Fruit fly (Drosophila melanogaster): Measurements from ENCODE around the gene CG31140.

The CG31140 gene

DNA sequence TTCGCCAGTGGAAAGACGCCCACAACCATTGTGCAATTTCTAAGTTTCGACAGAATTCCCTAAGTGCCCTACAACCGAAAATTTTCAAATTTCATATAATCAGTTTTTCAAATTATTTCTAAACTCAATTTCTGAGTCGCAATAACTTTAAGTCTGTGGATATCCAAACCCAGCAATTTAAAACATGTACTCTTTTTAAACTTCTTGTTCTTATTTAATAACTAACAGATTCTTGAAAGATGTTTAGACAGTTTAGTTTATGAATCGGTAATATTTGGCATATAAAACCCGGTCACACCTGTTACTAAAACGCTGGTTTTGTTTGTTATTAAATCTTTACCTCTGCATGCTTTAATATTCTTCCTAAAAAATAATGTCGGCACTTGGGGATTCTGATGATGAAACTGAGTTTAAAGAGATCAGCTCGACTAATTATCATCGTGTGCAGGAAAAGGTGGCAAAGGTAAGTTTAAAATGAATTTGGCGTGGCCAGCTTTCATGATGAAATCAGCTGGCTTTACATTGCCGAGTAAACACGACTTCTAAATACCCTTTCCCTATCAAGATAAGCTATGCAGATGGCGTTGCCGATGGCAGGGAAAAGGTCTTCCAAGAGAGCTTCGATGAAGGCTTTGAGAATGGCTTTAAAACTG, 33.9 kb upstream of the CG31140 start, which contains the start of the genes CG43998, CG43999 and CG31142 (continued):
- no peak for TF ChIP-seq Xbp1 (GFP tag; optimal IDR thresholded peaks at IDR 0.05)
- TF ChIP-seq ken (GFP tag; IDR thresholded peaks at IDR 0.05), result no peak
- no peak for TF ChIP-seq sqz (GFP tag; optimal IDR thresholded peaks at IDR 0.05)
- no peak for TF ChIP-seq trh (GFP tag; optimal IDR thresholded peaks at IDR 0.05)
- no peak for TF ChIP-seq Drgx (GFP tag; IDR thresholded peaks at IDR 0.05)
- TF ChIP-seq pb (GFP tag; optimal IDR thresholded peaks at IDR 0.05), result no peak
- TF ChIP-seq CG12744 (GFP tag; optimal IDR thresholded peaks at IDR 0.05), result no peak
- TF ChIP-seq klu (GFP tag; IDR thresholded peaks at IDR 0.05), result no peak
- TF ChIP-seq CG9797 (GFP tag; optimal IDR thresholded peaks at IDR 0.05), result peak; percentile 45
- TF ChIP-seq CG42726 (GFP tag; IDR thresholded peaks at IDR 0.05; ENCODE audit: partially characterized antibody), result no peak
- TF ChIP-seq Sox102F (GFP tag; optimal IDR thresholded peaks at IDR 0.05), result no peak
- TF ChIP-seq fd3F (GFP tag; optimal IDR thresholded peaks at IDR 0.05), result no peak
- no peak for TF ChIP-seq zen2 (GFP tag; IDR thresholded peaks at IDR 0.05; ENCODE audit: partially characterized antibody)
- no peak for TF ChIP-seq CG16813 (GFP tag; IDR thresholded peaks at IDR 0.05; ENCODE audit: partially characterized antibody)
- TF ChIP-seq CG32767 (GFP tag; IDR thresholded peaks at IDR 0.05), result no peak
- TF ChIP-seq Oli (tag; optimal IDR thresholded peaks at IDR 0.05), result no peak
- no peak for TF ChIP-seq gsb-n (tag; optimal IDR thresholded peaks at IDR 0.05)
- no peak for TF ChIP-seq usp (GFP tag; optimal IDR thresholded peaks at IDR 0.05)
- no peak for TF ChIP-seq Atf6 (GFP tag; IDR thresholded peaks at IDR 0.05)
- no peak for TF ChIP-seq Dref (GFP tag; IDR thresholded peaks at IDR 0.05)
- no peak for TF ChIP-seq emc (GFP tag; optimal IDR thresholded peaks at IDR 0.05)
- no peak for TF ChIP-seq CG6765 (GFP tag; optimal IDR thresholded peaks at IDR 0.05)
- no peak for TF ChIP-seq CHES-1-like (GFP tag; optimal IDR thresholded peaks at IDR 0.05)
- no peak for TF ChIP-seq insv (GFP tag; optimal IDR thresholded peaks at IDR 0.05)
- TF ChIP-seq en (GFP tag; optimal IDR thresholded peaks at IDR 0.05), result no peak
- TF ChIP-seq CG18262 (tag; optimal IDR thresholded peaks at IDR 0.05), result no peak
- no peak for TF ChIP-seq sr (GFP tag; IDR thresholded peaks at IDR 0.05)
- peak; percentile 71 for TF ChIP-seq row (GFP tag; IDR thresholded peaks at IDR 0.05)
- TF ChIP-seq tna (GFP tag; IDR thresholded peaks at IDR 0.05; ENCODE audit: partially characterized antibody), result no peak
- no peak for TF ChIP-seq sens-2 (GFP tag; IDR thresholded peaks at IDR 0.05)
- no peak for TF ChIP-seq twi (tag; optimal IDR thresholded peaks at IDR 0.05)
- peak; percentile 22 for TF ChIP-seq CG12659 (GFP tag; optimal IDR thresholded peaks at IDR 0.05)
- no peak for TF ChIP-seq Doc3 (GFP tag; IDR thresholded peaks at IDR 0.05; ENCODE audit: partially characterized antibody)
- TF ChIP-seq Blimp-1 (GFP tag; optimal IDR thresholded peaks at IDR 0.05), result no peak
- TF ChIP-seq gfzf (GFP tag; optimal IDR thresholded peaks at IDR 0.05), result peak; percentile 76
- TF ChIP-seq H15 (GFP tag; IDR thresholded peaks at IDR 0.05), result no peak
- no peak for TF ChIP-seq CG12942 (GFP tag; optimal IDR thresholded peaks at IDR 0.05)
- no peak for TF ChIP-seq CG10267 (tag; optimal IDR thresholded peaks at IDR 0.05)
- TF ChIP-seq dan (GFP tag; IDR thresholded peaks at IDR 0.05), result no peak
- no peak for TF ChIP-seq CG11723 (GFP tag; optimal IDR thresholded peaks at IDR 0.05)
- TF ChIP-seq CG18011 (GFP tag; optimal IDR thresholded peaks at IDR 0.05), result no peak
- TF ChIP-seq CG10462 (GFP tag; optimal IDR thresholded peaks at IDR 0.05), result no peak
- no peak for TF ChIP-seq cato (GFP tag; optimal IDR thresholded peaks at IDR 0.05; ENCODE audit: borderline replicate concordance)
- no peak for TF ChIP-seq Fer3 (tag; optimal IDR thresholded peaks at IDR 0.05)
- peak in 1 of 2 experiments; percentile 82 for TF ChIP-seq crp (GFP tag; optimal IDR thresholded peaks at IDR 0.05)
- TF ChIP-seq CG13894 (tag; optimal IDR thresholded peaks at IDR 0.05), result no peak
- TF ChIP-seq fru (optimal IDR thresholded peaks at IDR 0.05), result no peak
- no peak for TF ChIP-seq CG10431 (GFP tag; optimal IDR thresholded peaks at IDR 0.05)
- TF ChIP-seq caup (GFP tag; optimal IDR thresholded peaks at IDR 0.05; ENCODE audit: severe bottlenecking), result no peak
- no peak for TF ChIP-seq peb (GFP tag; IDR thresholded peaks at IDR 0.05)

Measured in whole organism, embryonic.